Worm (Caenorhabditis elegans): ENCODE measurements around the gene sri-2.

DNA sequence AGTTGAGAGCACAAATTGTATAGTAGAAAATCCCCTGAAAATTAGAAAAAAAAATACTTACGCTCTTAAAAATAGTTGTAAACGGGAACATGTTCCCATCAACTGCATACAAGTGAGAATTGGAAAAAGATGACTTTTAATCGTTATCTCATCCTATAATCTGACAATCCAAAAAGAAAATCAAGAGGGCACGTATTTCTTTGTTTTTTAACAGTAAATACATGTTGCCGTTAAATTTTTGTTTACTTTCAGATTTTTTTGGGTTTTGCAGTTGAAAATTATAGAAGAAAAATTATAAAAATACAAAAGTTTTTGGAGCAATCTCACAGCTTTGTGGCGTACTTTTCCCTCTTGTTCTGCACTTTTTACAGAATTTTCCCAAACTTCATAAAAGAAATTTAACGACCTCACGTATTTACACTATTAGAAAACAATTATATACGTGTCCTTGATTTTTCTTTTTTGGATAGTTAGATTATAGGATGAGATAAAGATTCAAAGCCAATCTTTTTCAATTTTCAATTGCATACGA lies 31.7 kb upstream of the sri-2 start, which contains the start of the genes C06C6.9 and C06C6.8:
- TF ChIP-seq tbx-37 (GFP tag; conservative IDR thresholded peaks at IDR 0.05) (no peak), hnd-1 (tag; optimal IDR thresholded peaks at IDR 0.05) (no peak), ama-1 (optimal IDR thresholded peaks at IDR 0.05) (no peak), hmg-4 (GFP tag; optimal IDR thresholded peaks at IDR 0.05) (no peak), hmbx-1 (tag; optimal IDR thresholded peaks at IDR 0.05) (no peak), ceh-36 (tag; optimal IDR thresholded peaks at IDR 0.05) (no peak), sea-1 (GFP tag; conservative IDR thresholded peaks at IDR 0.05) (no peak), scrt-1 (GFP tag; IDR thresholded peaks at IDR 0.05) (no peak), ceh-13 (GFP tag; optimal IDR thresholded peaks at IDR 0.05) (no peak), F13C5.2 (tag; optimal IDR thresholded peaks at IDR 0.05) (no peak), flt-1 (GFP tag; IDR thresholded peaks at IDR 0.05) (no peak), B0310.2 (tag; optimal IDR thresholded peaks at IDR 0.05) (no peak), tra-4 (tag; optimal IDR thresholded peaks at IDR 0.05) (no peak)

Measured in whole organism, early embryonic.